Fruit fly (Drosophila melanogaster): ENCODE results near the gene Mtpalpha.

Mtpalpha gene

dm6 chr2L:9601220-9601619 lies 24.7 kb upstream of the Mtpalpha start:
- TF ChIP-seq CG17801 (GFP tag; optimal IDR thresholded peaks at IDR 0.05; ENCODE audit: partially characterized antibody): no peak

dm6 chr2L:9600772-9601171 lies 24.2 kb upstream of the Mtpalpha start, which contains the start of gene CG4382:
Gene CG4382, minus strand, starts transcription at chr2L:9600872.
- TF ChIP-seq CG17801 (GFP tag; optimal IDR thresholded peaks at IDR 0.05; ENCODE audit: partially characterized antibody): no peak

dm6 chr2L:9598390-9598789 lies 21.8 kb upstream of the Mtpalpha start:
- no peak for TF ChIP-seq CG17801 (GFP tag; optimal IDR thresholded peaks at IDR 0.05; ENCODE audit: partially characterized antibody)

dm6 chr2L:9594625-9595300 lies 18.2 kb upstream of the Mtpalpha start:
- no peak for TF ChIP-seq CG17801 (GFP tag; optimal IDR thresholded peaks at IDR 0.05; ENCODE audit: partially characterized antibody)

dm6 chr2L:9591146-9591545 lies 14.6 kb upstream of the Mtpalpha start:
- TF ChIP-seq CG17801 (GFP tag; optimal IDR thresholded peaks at IDR 0.05; ENCODE audit: partially characterized antibody): no peak

- no peak for TF ChIP-seq CG17801 (GFP tag; optimal IDR thresholded peaks at IDR 0.05; ENCODE audit: partially characterized antibody)
Observed at dm6 chr2L:9589176-9589575, 12.6 kb upstream of the Mtpalpha start, which contains the start of gene CG3841. Gene CG3841, plus strand, starts transcription at chr2L:9589476.

dm6 chr2L:9585942-9586341 lies 9.4 kb upstream of the Mtpalpha start:
- TF ChIP-seq CG17801 (GFP tag; optimal IDR thresholded peaks at IDR 0.05; ENCODE audit: partially characterized antibody): no peak

- no peak for TF ChIP-seq CG17801 (GFP tag; optimal IDR thresholded peaks at IDR 0.05; ENCODE audit: partially characterized antibody)
Observed at dm6 chr2L:9584098-9584703, 7.6 kb upstream of the Mtpalpha start.

- no peak for TF ChIP-seq CG17801 (GFP tag; optimal IDR thresholded peaks at IDR 0.05; ENCODE audit: partially characterized antibody)
Observed at dm6 chr2L:9581582-9581981, 5.0 kb upstream of the Mtpalpha start, which contains the start of gene gcm. Gene gcm, minus strand, starts transcription at chr2L:9581745.

- no peak for TF ChIP-seq CG17801 (GFP tag; optimal IDR thresholded peaks at IDR 0.05; ENCODE audit: partially characterized antibody)
Observed at dm6 chr2L:9579538-9579937, 3.0 kb upstream of the Mtpalpha start, which contains the start of gene CG31709. Gene CG31709, minus strand, starts transcription at chr2L:9579638.

- peak; percentile 87 for TF ChIP-seq CG17801 (GFP tag; optimal IDR thresholded peaks at IDR 0.05; ENCODE audit: partially characterized antibody)
Observed at dm6 chr2L:9570673-9571193, 5.8 kb downstream of the Mtpalpha start.

- peak; percentile 98 for TF ChIP-seq CG17801 (GFP tag; optimal IDR thresholded peaks at IDR 0.05; ENCODE audit: partially characterized antibody)
Observed at dm6 chr2L:9569588-9570434, 6.8 kb downstream of the Mtpalpha start.

dm6 chr2L:9569131-9569530 lies 7.4 kb downstream of the Mtpalpha start:
- TF ChIP-seq CG17801 (GFP tag; optimal IDR thresholded peaks at IDR 0.05; ENCODE audit: partially characterized antibody): no peak

- TF ChIP-seq CG17801 (GFP tag; optimal IDR thresholded peaks at IDR 0.05; ENCODE audit: partially characterized antibody): peak; percentile 95
Observed at dm6 chr2L:9568360-9569088, 8.0 kb downstream of the Mtpalpha start, which contains the start of gene brwl. Gene brwl, plus strand, starts transcription at chr2L:9568890.
